Worm (Caenorhabditis elegans) whole organism, dauer: ENCODE data around the gene Y46G5A.34.

Experiments
- unc-62 ChIP-seq: sonication (generic microtip); optimal IDR thresholded peaks from 2 replicates; lab custom pipeline; 2017; ENCODE audit warnings: missing biosample characterization, missing genetic modification reagents, missing genetic modification characterization

Gene Y46G5A.34

ce11 chrII:12810709-12811108 is 34.2 kb downstream of the Y46G5A.34 start, which contains the start of gene Y46G5A.20:
Gene Y46G5A.20, plus strand, starts transcription at chrII:12811009.
- TF ChIP-seq unc-62 (GFP tag; lab: Kevin White, UChicago), result no peak

ce11 chrII:12813253-12813652 is 36.8 kb downstream of the Y46G5A.34 start:
- no peak for TF ChIP-seq unc-62 (GFP tag; lab: Kevin White, UChicago)

- TF ChIP-seq unc-62 (GFP tag; lab: Kevin White, UChicago), result no peak
These were observed 40.1 kb downstream of the Y46G5A.34 start, which contains the start of gene acl-7 for ce11 chrII:12816412-12817146. Gene acl-7, minus strand, starts transcription at chrII:12816462.

- TF ChIP-seq unc-62 (GFP tag; lab: Kevin White, UChicago), result no peak
These were observed 42.0 kb downstream of the Y46G5A.34 start, which contains the start of gene Y46G5A.22 for ce11 chrII:12818488-12818887. Gene Y46G5A.22, minus strand, starts transcription at chrII:12818588.

- TF ChIP-seq unc-62 (GFP tag; lab: Kevin White, UChicago), result no peak
These were observed 43.5 kb downstream of the Y46G5A.34 start for ce11 chrII:12819979-12820378.

- TF ChIP-seq unc-62 (GFP tag; lab: Kevin White, UChicago), result no peak
These were observed 47.0 kb downstream of the Y46G5A.34 start, which contains the start of gene Y46G5A.36 for ce11 chrII:12823437-12823836. Gene Y46G5A.36, plus strand, starts transcription at chrII:12823679.

ce11 chrII:12824463-12824862 is 48.0 kb downstream of the Y46G5A.34 start:
- TF ChIP-seq unc-62 (GFP tag; lab: Kevin White, UChicago), result no peak

ce11 chrII:12826752-12827151 is 50.3 kb downstream of the Y46G5A.34 start, which contains the start of gene Y46G5A.38:
Gene Y46G5A.38, plus strand, starts transcription at chrII:12827052.
- TF ChIP-seq unc-62 (GFP tag; lab: Kevin White, UChicago), result no peak

ce11 chrII:12828863-12829262 is 52.4 kb downstream of the Y46G5A.34 start, which contains the start of gene Y46G5A.23:
Gene Y46G5A.23, minus strand, starts transcription at chrII:12828963.
- no peak for TF ChIP-seq unc-62 (GFP tag; lab: Kevin White, UChicago)

- no peak for TF ChIP-seq unc-62 (GFP tag; lab: Kevin White, UChicago)
These were observed 53.9 kb downstream of the Y46G5A.34 start, which contains the start of gene bcmo-1 for ce11 chrII:12830347-12830746. Gene bcmo-1, plus strand, starts transcription at chrII:12830676.
